Worm (Caenorhabditis elegans) whole organism, early embryonic: ENCODE results near the gene C37E2.10.

Source experiments
- aly-1 ChIP-seq: sonication (generic microtip); optimal IDR thresholded peaks from 2 replicates; lab custom pipeline; 2016; ENCODE audit warnings: missing genetic modification characterization, missing compliant biosample characterization
- ama-1 ChIP-seq: fragments of 150-350 bp; optimal IDR thresholded peaks from 2 replicates; lab custom pipeline; 2014
- ceh-13 ChIP-seq: fragments of 200-800 bp; sonication (Bioruptor generic); optimal IDR thresholded peaks from 2 replicates; lab custom pipeline; 2018; ENCODE audit warnings: mild to moderate bottlenecking, missing genetic modification characterization, missing compliant biosample characterization
- ceh-36 ChIP-seq: sonication (generic microtip); optimal IDR thresholded peaks from 2 replicates; lab custom pipeline; 2016; ENCODE audit warnings: missing genetic modification characterization, inconsistent platforms, missing compliant biosample characterization
- ets-7 ChIP-seq: sonication (generic microtip); optimal IDR thresholded peaks from 2 replicates; lab custom pipeline; 2016; ENCODE audit warnings: missing genotype, missing genetic modification characterization, missing compliant biosample characterization
- flt-1 ChIP-seq: fragments of 200-800 bp; sonication (Bioruptor generic); IDR thresholded peaks from 2 replicates; pipeline ENCODE4 v1.3.6; 2022; ENCODE audit warnings: missing genetic modification characterization, missing compliant biosample characterization
- hmbx-1 ChIP-seq: sonication (generic microtip); optimal IDR thresholded peaks from 2 replicates; lab custom pipeline; 2016; ENCODE audit warnings: mild to moderate bottlenecking, missing genetic modification characterization, missing compliant biosample characterization
- hmg-4 ChIP-seq: fragments of 200-800 bp; sonication (Bioruptor generic); optimal IDR thresholded peaks from 2 replicates; lab custom pipeline; 2018; ENCODE audit warnings: mild to moderate bottlenecking, missing genetic modification characterization, missing compliant biosample characterization
- hnd-1 ChIP-seq: sonication (generic microtip); optimal IDR thresholded peaks from 2 replicates; lab custom pipeline; 2016; ENCODE audit warnings: missing genetic modification characterization, missing compliant biosample characterization
- pes-1 ChIP-seq: fragments of 200-800 bp; sonication (Bioruptor generic); IDR thresholded peaks from 2 replicates; pipeline ENCODE4 v1.3.6; 2022; ENCODE audit warnings: missing genetic modification reagents, missing genetic modification characterization, missing compliant biosample characterization
- scrt-1 ChIP-seq: fragments of 200-800 bp; sonication (Bioruptor generic); IDR thresholded peaks from 2 replicates; pipeline ENCODE4 v1.3.6; 2022; ENCODE audit warnings: missing genetic modification characterization, missing compliant biosample characterization
- tbx-11 ChIP-seq: fragments of 200-800 bp; sonication (Bioruptor generic); IDR thresholded peaks from 2 replicates; pipeline ENCODE4 v1.3.6; 2022; ENCODE audit warnings: missing genetic modification characterization, missing compliant biosample characterization
- tbx-37 ChIP-seq: fragments of 200-800 bp; sonication (Bioruptor generic); conservative IDR thresholded peaks from 2 replicates; pipeline ENCODE4 v1.3.6; 2022; ENCODE audit warnings: missing genetic modification reagents, missing genetic modification characterization, missing compliant biosample characterization
- tra-4 ChIP-seq: sonication (generic microtip); optimal IDR thresholded peaks from 2 replicates; lab custom pipeline; 2017; ENCODE audit warnings: missing genetic modification characterization, missing compliant biosample characterization

- TF ChIP-seq tbx-37 (GFP tag; lab: Robert Waterston, UW): no peak
- TF ChIP-seq ceh-36: no peak
- no peak for TF ChIP-seq hmbx-1
- TF ChIP-seq aly-1 (tag; lab: Kevin White, UChicago): no peak
- no peak for TF ChIP-seq scrt-1 (GFP tag; lab: Robert Waterston, UW)
- no peak for TF ChIP-seq flt-1 (GFP tag; lab: Robert Waterston, UW)
- TF ChIP-seq ama-1 (lab: Kevin White, UChicago): no peak
- no peak for TF ChIP-seq tbx-11
- TF ChIP-seq tra-4 (tag; lab: Kevin White, UChicago): no peak
- no peak for TF ChIP-seq hnd-1 (tag; lab: Kevin White, UChicago)
- no peak for TF ChIP-seq hmg-4 (GFP tag; lab: Kevin White, UChicago)
- TF ChIP-seq ets-7 (tag; lab: Kevin White, UChicago): no peak
- TF ChIP-seq pes-1 (GFP tag; lab: Robert Waterston, UW): no peak
- no peak for TF ChIP-seq ceh-13 (GFP tag; lab: Kevin White, UChicago)
These were observed at the start of gene C37E2.10 for ce11 chrX:14178688-14179087.
